Worm (Caenorhabditis elegans) whole organism, L1 larva: ENCODE results near the gene Y62E10A.24.

Experiments used
- C34B4.2 ChIP-seq: sonication (generic microtip); optimal IDR thresholded peaks from 2 replicates; lab custom pipeline; 2017; ENCODE audit warnings: mild to moderate bottlenecking, missing genetic modification characterization, missing compliant biosample characterization
- F16B12.6 ChIP-seq: fragments of 150-350 bp; optimal IDR thresholded peaks from 2 replicates; lab custom pipeline; 2014; ENCODE audit warnings: missing biosample characterization, missing genetic modification characterization
- Y116A8C.19 ChIP-seq: sonication (generic microtip); optimal IDR thresholded peaks from 2 replicates; lab custom pipeline; 2016; ENCODE audit warnings: missing compliant biosample characterization, missing genetic modification characterization, borderline replicate concordance
- ama-1 ChIP-seq: fragments of 150-350 bp; optimal IDR thresholded peaks from 2 replicates; lab custom pipeline; 2014
- blmp-1 ChIP-seq: fragments of 150-350 bp; optimal IDR thresholded peaks from 2 replicates; lab custom pipeline; 2014; ENCODE audit warnings: missing biosample characterization, missing genetic modification characterization
- ceh-88 ChIP-seq: fragments of 200-800 bp; sonication (Bioruptor generic); IDR thresholded peaks from 2 replicates; pipeline ENCODE4 v1.3.6; 2022; ENCODE audit warnings: missing genetic modification characterization, missing compliant biosample characterization
- dpl-1 ChIP-seq, 3 experiments: fragments of 150-350 bp in 2 of 3; sonication (generic microtip) in 1 of 3; optimal IDR thresholded peaks; 2 replicates each; lab custom pipeline; 2014 to 2017; ENCODE audit warnings: missing biosample characterization in 3 of 3, missing genetic modification characterization in 3 of 3, missing genetic modification reagents in 3 of 3
- efl-1 ChIP-seq, 4 experiments: fragments of 150-350 bp; optimal IDR thresholded peaks in 3 of 4; peaks in 1 of 4; 1 replicate in 1 of 4; 2 replicates in 3 of 4; lab custom pipeline; 2014; ENCODE audit warnings: missing biosample characterization in 2 of 4, missing genetic modification characterization in 2 of 4, missing genetic modification reagents in 2 of 4
- egl-13 ChIP-seq: sonication (generic microtip); optimal IDR thresholded peaks from 2 replicates; lab custom pipeline; 2016; ENCODE audit warnings: missing genotype, missing genetic modification reagents, missing genetic modification characterization, missing compliant biosample characterization
- egl-27 ChIP-seq, 2 experiments: fragments of 150-350 bp in 1 of 2; sonication (generic microtip); optimal IDR thresholded peaks; 3 replicates each; lab custom pipeline; 2017 to 2018; ENCODE audit warnings: missing biosample characterization in 2 of 2, missing genetic modification characterization in 2 of 2, missing genetic modification reagents in 2 of 2
- elt-2 ChIP-seq: sonication (generic microtip); optimal IDR thresholded peaks from 2 replicates; lab custom pipeline; 2016; ENCODE audit warnings: missing genetic modification characterization, mild to moderate bottlenecking, inconsistent platforms, missing compliant biosample characterization, missing genetic modification reagents
- fkh-10 ChIP-seq: sonication (generic microtip); optimal IDR thresholded peaks from 2 replicates; lab custom pipeline; 2017; ENCODE audit warnings: missing biosample characterization, missing genetic modification reagents, missing genetic modification characterization
- fkh-4 ChIP-seq: sonication (generic microtip); optimal IDR thresholded peaks from 2 replicates; lab custom pipeline; 2016; ENCODE audit warnings: missing compliant biosample characterization, missing genetic modification characterization, borderline replicate concordance
- fos-1 ChIP-seq: fragments of 150-350 bp; optimal IDR thresholded peaks from 2 replicates; lab custom pipeline; 2014; ENCODE audit warnings: missing biosample characterization, missing genetic modification characterization
- grh-1 ChIP-seq: fragments of 200-800 bp; sonication (Bioruptor generic); IDR thresholded peaks from 2 replicates; pipeline ENCODE4 v1.3.6; 2022; ENCODE audit warnings: missing genetic modification reagents, missing genetic modification characterization, missing compliant biosample characterization
- hlh-17 ChIP-seq: fragments of 200-800 bp; sonication (Bioruptor generic); optimal IDR thresholded peaks from 2 replicates; lab custom pipeline; 2018; ENCODE audit warnings: missing genetic modification characterization, mild to moderate bottlenecking, missing compliant biosample characterization, moderate library complexity, borderline replicate concordance
- hpl-2 ChIP-seq: fragments of 150-350 bp; optimal IDR thresholded peaks from 2 replicates; lab custom pipeline; 2014; ENCODE audit warnings: missing biosample characterization, missing genetic modification reagents, missing genetic modification characterization
- lin-14 ChIP-seq: fragments of 200-800 bp; sonication (Bioruptor generic); optimal IDR thresholded peaks from 2 replicates; lab custom pipeline; 2018; ENCODE audit warnings: mild to moderate bottlenecking, missing genetic modification characterization, moderate library complexity, missing compliant biosample characterization
- lin-35 ChIP-seq, 2 experiments: fragments of 150-350 bp; optimal IDR thresholded peaks; 2 replicates each; lab custom pipeline; 2014; ENCODE audit warnings: missing biosample characterization in 2 of 2, missing genetic modification characterization in 2 of 2, missing genetic modification reagents in 2 of 2
- mdl-1 ChIP-seq, 2 experiments: fragments of 150-350 bp; optimal IDR thresholded peaks; 2 replicates each; lab custom pipeline; 2014 to 2017; ENCODE audit warnings: missing biosample characterization in 2 of 2, missing genetic modification characterization in 2 of 2, inconsistent platforms in 1 of 2
- nhr-19 ChIP-seq: fragments of 200-800 bp; sonication (Bioruptor generic); conservative IDR thresholded peaks from 2 replicates; pipeline ENCODE4 v1.3.6; 2022; ENCODE audit warnings: missing genetic modification characterization, missing compliant biosample characterization
- nhr-20 ChIP-seq: sonication (generic microtip); optimal IDR thresholded peaks from 2 replicates; lab custom pipeline; 2016; ENCODE audit warnings: mild to moderate bottlenecking, missing genetic modification characterization, missing compliant biosample characterization
- nhr-47 ChIP-seq: sonication (generic microtip); optimal IDR thresholded peaks from 2 replicates; lab custom pipeline; 2016; ENCODE audit warnings: mild to moderate bottlenecking, missing genetic modification characterization, moderate library complexity, missing compliant biosample characterization
- nhr-71 ChIP-seq: sonication (generic microtip); optimal IDR thresholded peaks from 2 replicates; lab custom pipeline; 2016; ENCODE audit warnings: mild to moderate bottlenecking, missing genetic modification characterization, moderate library complexity, missing compliant biosample characterization
- nhr-77 ChIP-seq: fragments of 150-350 bp; optimal IDR thresholded peaks from 2 replicates; lab custom pipeline; 2014; ENCODE audit warnings: missing biosample characterization, missing genetic modification characterization
- nhr-84 ChIP-seq: sonication (generic microtip); optimal IDR thresholded peaks from 2 replicates; lab custom pipeline; 2017; ENCODE audit warnings: missing biosample characterization, missing genetic modification characterization
- nhr-85 ChIP-seq: sonication (generic microtip); peaks from one replicate; lab custom pipeline; 2016; ENCODE audit warnings: missing genetic modification characterization, inconsistent platforms, missing compliant biosample characterization
- nhr-90 ChIP-seq: sonication (generic microtip); optimal IDR thresholded peaks from 2 replicates; lab custom pipeline; 2016; ENCODE audit warnings: mild to moderate bottlenecking, missing genetic modification characterization, missing compliant biosample characterization; ENCODE audit not compliant: poor library complexity
- pag-3 ChIP-seq: sonication (generic microtip); optimal IDR thresholded peaks from 2 replicates; lab custom pipeline; 2017; ENCODE audit warnings: missing genetic modification characterization, mild to moderate bottlenecking, missing compliant biosample characterization, antibody characterized with exemption, borderline replicate concordance; ENCODE audit not compliant: insufficient read depth
- pax-3 ChIP-seq: fragments of 200-800 bp; sonication (Bioruptor generic); optimal IDR thresholded peaks from 2 replicates; lab custom pipeline; 2018; ENCODE audit warnings: mild to moderate bottlenecking, missing genetic modification characterization, moderate library complexity, missing compliant biosample characterization
- pqm-1 ChIP-seq: sonication (generic microtip); optimal IDR thresholded peaks from 3 replicates; lab custom pipeline; 2017; ENCODE audit warnings: missing biosample characterization, missing genetic modification characterization
- snpc-4 ChIP-seq: fragments of 150-350 bp; optimal IDR thresholded peaks from 2 replicates; lab custom pipeline; 2014; ENCODE audit warnings: missing biosample characterization, missing genetic modification characterization
- snu-23 ChIP-seq: sonication (generic microtip); optimal IDR thresholded peaks from 2 replicates; lab custom pipeline; 2016; ENCODE audit warnings: missing genetic modification characterization, missing compliant biosample characterization
- sup-37 ChIP-seq: fragments of 200-800 bp; sonication (Bioruptor generic); optimal IDR thresholded peaks from 2 replicates; lab custom pipeline; 2018; ENCODE audit warnings: mild to moderate bottlenecking, missing genetic modification characterization, missing compliant biosample characterization
- tlp-1 ChIP-seq: fragments of 150-350 bp; optimal IDR thresholded peaks from 2 replicates; lab custom pipeline; 2014; ENCODE audit warnings: missing biosample characterization, missing genetic modification characterization
- unc-30 ChIP-seq: sonication (generic microtip); optimal IDR thresholded peaks from 2 replicates; lab custom pipeline; 2017; ENCODE audit warnings: missing biosample characterization, missing genetic modification characterization
- unc-62 ChIP-seq: fragments of 150-350 bp; optimal IDR thresholded peaks from 2 replicates; lab custom pipeline; 2014; ENCODE audit warnings: missing biosample characterization, missing genetic modification reagents, missing genetic modification characterization
- unc-86 ChIP-seq: sonication (generic microtip); optimal IDR thresholded peaks from 2 replicates; lab custom pipeline; 2016; ENCODE audit warnings: missing genetic modification characterization, missing compliant biosample characterization
- unc-98 ChIP-seq: fragments of 200-800 bp; sonication (Bioruptor generic); IDR thresholded peaks from 2 replicates; pipeline ENCODE4 v1.3.6; 2022; ENCODE audit warnings: missing genetic modification characterization, missing compliant biosample characterization
- ztf-4 ChIP-seq: fragments of 150-350 bp; optimal IDR thresholded peaks from 2 replicates; lab custom pipeline; 2014; ENCODE audit warnings: missing biosample characterization, missing genetic modification characterization

Y62E10A.24 gene

ce11 chrIV:13396375-13396774 lies 25.9 kb downstream of the Y62E10A.24 start:
- TF ChIP-seq snu-23 (GFP tag; lab: Kevin White, UChicago) (no peak), elt-2 (tag; lab: Kevin White, UChicago) (peak; percentile 80), efl-1 (optimal IDR thresholded peaks at IDR 0.05; lab: Kevin White, UChicago) (no peak), efl-1 (GFP tag; optimal IDR thresholded peaks at IDR 0.05 in 1 of 2; lab: Kevin White, UChicago) (peak in 1 of 2 experiments; percentile 54), nhr-71 (tag; lab: Kevin White, UChicago) (peak; percentile 27), lin-35 (GFP tag; optimal IDR thresholded peaks at IDR 0.05; lab: Kevin White, UChicago) (peak in 1 of 2 experiments; percentile 5), nhr-90 (tag; lab: Kevin White, UChicago) (peak; percentile 32), ztf-4 (tag; lab: Kevin White, UChicago) (no peak), nhr-20 (peak; percentile 18)
- TF ChIP-seq, all 84 proteins: peak for 6

- TF ChIP-seq egl-13 (tag; lab: Kevin White, UChicago) (no peak), mdl-1 (tag; optimal IDR thresholded peaks at IDR 0.05; lab: Kevin White, UChicago) (peak in 1 of 2 experiments; percentile 17), tlp-1 (no peak)
Observed at ce11 chrIV:13398728-13399127, 28.2 kb downstream of the Y62E10A.24 start, which contains the start of gene Y62E10A.13. Gene Y62E10A.13 (minus strand): TSS chrIV:13399053.

ce11 chrIV:13400456-13401364 lies 30.2 kb downstream of the Y62E10A.24 start, which contains the start of the genes memi-2 and cyp-31A5:
Gene memi-2 (minus strand): TSS chrIV:13400506.
Gene cyp-31A5 (plus strand): TSS chrIV:13401289.
- TF ChIP-seq fkh-4 (tag; lab: Kevin White, UChicago) (no peak), nhr-77 (no peak), Y116A8C.19 (tag; lab: Kevin White, UChicago) (no peak), unc-62 (no peak), ama-1 (lab: Kevin White, UChicago) (no peak)

ce11 chrIV:13408018-13408417 lies 37.5 kb downstream of the Y62E10A.24 start, which contains the start of gene Y62E10A.19:
Gene Y62E10A.19 (minus strand): TSS chrIV:13408306.
- TF ChIP-seq ceh-88 (GFP tag; lab: Robert Waterston, UW) (no peak), ama-1 (lab: Kevin White, UChicago) (no peak), blmp-1 (tag; lab: Kevin White, UChicago) (peak; percentile 80), nhr-47 (tag; lab: Kevin White, UChicago) (no peak), grh-1 (GFP tag; lab: Robert Waterston, UW) (no peak), pag-3 (tag; lab: Kevin White, UChicago) (no peak)

ce11 chrIV:13412845-13413383 lies 42.4 kb downstream of the Y62E10A.24 start, which contains the start of gene gcl-1:
Gene gcl-1 (minus strand): TSS chrIV:13412895.
- 0 out of 2 replicates have a peak, but pooled peaks have one; percentile 29 for TF ChIP-seq grh-1 (GFP tag; lab: Robert Waterston, UW)
- no peak for TF ChIP-seq unc-30 (tag; lab: Kevin White, UChicago)
- no peak for TF ChIP-seq ama-1 (lab: Kevin White, UChicago)
- no peak for TF ChIP-seq F16B12.6 (tag; lab: Kevin White, UChicago)
- TF ChIP-seq dpl-1 (GFP tag; optimal IDR thresholded peaks at IDR 0.05; lab: Kevin White, UChicago) = peak in 1 of 3 experiments; percentile 19
- no peak for TF ChIP-seq hlh-17
- no peak for TF ChIP-seq nhr-85
- TF ChIP-seq pqm-1 (tag; lab: Kevin White, UChicago) = no peak
- TF ChIP-seq hpl-2 (GFP tag; lab: Kevin White, UChicago) = no peak
- no peak for TF ChIP-seq nhr-19 (GFP tag; lab: Robert Waterston, UW)
- TF ChIP-seq lin-35 (GFP tag; optimal IDR thresholded peaks at IDR 0.05; lab: Kevin White, UChicago) = peak; percentile 13 to 37
- no peak for TF ChIP-seq pax-3 (tag; lab: Kevin White, UChicago)
- no peak for TF ChIP-seq nhr-47 (tag; lab: Kevin White, UChicago)
- TF ChIP-seq fos-1 = no peak
- TF ChIP-seq egl-27 (tag; optimal IDR thresholded peaks at IDR 0.05; lab: Kevin White, UChicago) = no peak
- no peak for TF ChIP-seq C34B4.2 (tag; lab: Kevin White, UChicago)
- no peak for TF ChIP-seq fkh-10 (GFP tag; lab: Kevin White, UChicago)
- TF ChIP-seq unc-86 = no peak
- TF ChIP-seq sup-37 (GFP tag; lab: Kevin White, UChicago) = no peak
- TF ChIP-seq nhr-84 = no peak
- TF ChIP-seq mdl-1 (tag; optimal IDR thresholded peaks at IDR 0.05; lab: Kevin White, UChicago) = peak in 1 of 2 experiments; percentile 59
- no peak for TF ChIP-seq snpc-4
- no peak for TF ChIP-seq unc-98 (GFP tag; lab: Robert Waterston, UW)
- TF ChIP-seq lin-14 (GFP tag; lab: Kevin White, UChicago) = no peak
- TF ChIP-seq tlp-1 = no peak
